Fruit fly (Drosophila melanogaster): ENCODE measurements around the gene CG14341.

DNA sequence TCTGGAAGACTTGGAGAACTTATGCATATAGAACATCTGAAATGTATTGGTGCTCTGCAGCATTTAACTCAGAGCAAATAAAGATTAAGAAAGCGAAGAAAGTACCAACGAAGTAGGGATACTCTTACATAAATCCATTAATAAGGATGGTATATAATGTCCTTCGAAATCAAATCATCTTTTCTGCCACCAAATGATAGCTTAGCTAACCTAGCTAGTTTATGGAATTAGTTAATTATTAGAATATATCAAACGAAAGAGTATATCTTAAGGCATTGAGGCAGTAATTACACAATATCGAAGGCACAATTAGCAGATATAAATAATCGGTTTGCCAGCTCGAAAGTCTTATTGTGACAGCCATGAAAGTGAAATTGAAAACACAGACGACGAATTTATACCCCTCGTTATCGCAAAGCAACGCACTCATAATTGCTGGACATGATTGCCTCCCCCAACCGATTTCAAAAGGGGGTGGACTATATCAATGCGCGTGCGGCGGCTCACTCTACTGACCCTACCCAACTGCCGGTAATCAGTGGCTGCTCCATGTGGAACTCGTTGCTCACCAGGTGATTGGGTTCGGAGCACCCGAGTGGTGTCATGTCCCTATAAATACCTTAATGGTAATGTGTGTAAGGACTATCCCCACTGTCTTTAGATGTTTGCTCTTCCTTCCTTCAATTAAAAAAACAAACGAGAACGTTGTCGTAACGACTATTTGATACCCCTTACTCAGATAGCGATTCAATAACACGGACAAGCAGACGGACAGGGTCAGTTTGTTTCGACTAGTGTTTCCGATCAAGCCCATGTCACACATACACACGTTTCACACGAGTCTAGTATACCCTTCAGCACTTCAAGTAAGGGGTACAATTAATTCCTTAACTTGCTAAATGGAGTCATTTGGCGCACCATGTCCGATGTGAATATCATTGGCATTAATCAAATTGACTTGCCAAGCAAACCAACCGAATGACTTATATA lies 21.6 kb upstream of the CG14341 start:
- TF ChIP-seq Sox15 (GFP tag; optimal IDR thresholded peaks at IDR 0.05) = peak; percentile 49
- TF ChIP-seq CG34406 (GFP tag; optimal IDR thresholded peaks at IDR 0.05) = peak; percentile 74
- peak; percentile 94 for TF ChIP-seq Hr39 (GFP tag; optimal IDR thresholded peaks at IDR 0.05)
